Worm (Caenorhabditis elegans) whole organism, L3 larva: Measurements from ENCODE around the gene ZC84.6.

ENCODE experiments used
- ceh-82 ChIP-seq: fragments of 150-350 bp; optimal IDR thresholded peaks from 2 replicates; lab custom pipeline; 2014; ENCODE audit warnings: missing biosample characterization, missing genetic modification characterization
- egl-27 ChIP-seq: sonication (generic microtip); optimal IDR thresholded peaks from 4 replicates; lab custom pipeline; 2017; ENCODE audit warnings: missing biosample characterization, missing genetic modification reagents, missing genetic modification characterization
- lin-39 ChIP-seq: fragments of 150-350 bp; optimal IDR thresholded peaks from 2 replicates; lab custom pipeline; 2018; ENCODE audit warnings: missing biosample characterization, missing genetic modification reagents, missing genetic modification characterization
- mdl-1 ChIP-seq: fragments of 150-350 bp; optimal IDR thresholded peaks from 2 replicates; lab custom pipeline; 2014; ENCODE audit warnings: missing biosample characterization, missing genetic modification characterization
- nfya-1 ChIP-seq: sonication (generic microtip); optimal IDR thresholded peaks from 2 replicates; lab custom pipeline; 2017; ENCODE audit warnings: missing genetic modification characterization, mild to moderate bottlenecking, missing compliant biosample characterization, antibody characterized with exemption, moderate library complexity; ENCODE audit not compliant: insufficient read depth
- pqm-1 ChIP-seq: fragments of 150-350 bp; optimal IDR thresholded peaks from 2 replicates; lab custom pipeline; 2017; ENCODE audit warnings: missing biosample characterization, missing genetic modification characterization, inconsistent platforms
- unc-39 ChIP-seq: sonication (generic microtip); optimal IDR thresholded peaks from 4 replicates; lab custom pipeline; 2017; ENCODE audit warnings: missing biosample characterization, missing genetic modification characterization
- ztf-11 ChIP-seq: fragments of 150-350 bp; optimal IDR thresholded peaks from 2 replicates; lab custom pipeline; 2014; ENCODE audit warnings: missing biosample characterization, missing genetic modification characterization

ce11 chrIII:9199605-9200004 is at the start of gene ZC84.6:
- no peak for TF ChIP-seq pqm-1 (tag; lab: Kevin White, UChicago)
- no peak for TF ChIP-seq unc-39 (tag; lab: Kevin White, UChicago)
- TF ChIP-seq lin-39 (tag; lab: Kevin White, UChicago), result no peak
- no peak for TF ChIP-seq nfya-1
- TF ChIP-seq ceh-82 (tag; lab: Kevin White, UChicago), result no peak
- no peak for TF ChIP-seq mdl-1 (tag; lab: Kevin White, UChicago)
- TF ChIP-seq egl-27 (tag; lab: Kevin White, UChicago), result no peak
- no peak for TF ChIP-seq ztf-11 (tag; lab: Kevin White, UChicago)
